Worm (Caenorhabditis elegans) whole organism, L3 larva: ENCODE results near the gene F52G3.5.
A peak's percentile ranks its signal among the peaks of the same experiment; 100 is the strongest.

Experiments used
- ZK546.5 ChIP-seq: sonication (generic microtip); optimal IDR thresholded peaks from 2 replicates; lab custom pipeline; 2017; ENCODE audit warnings: missing biosample characterization, missing genetic modification characterization
- egl-5 ChIP-seq: fragments of 150-350 bp; optimal IDR thresholded peaks from 2 replicates; lab custom pipeline; 2017; ENCODE audit warnings: missing biosample characterization, missing genetic modification reagents, missing genetic modification characterization, inconsistent platforms
- elt-3 ChIP-seq, 3 experiments: fragments of 150-350 bp in 1 of 3; sonication (generic microtip) in 2 of 3; optimal IDR thresholded peaks; 2 replicates in 2 of 3; 4 replicates in 1 of 3; lab custom pipeline; 2014 to 2017; ENCODE audit warnings: missing biosample characterization in 3 of 3, missing genetic modification characterization in 3 of 3
- nfya-1 ChIP-seq: sonication (generic microtip); optimal IDR thresholded peaks from 2 replicates; lab custom pipeline; 2017; ENCODE audit warnings: missing genetic modification characterization, mild to moderate bottlenecking, missing compliant biosample characterization, antibody characterized with exemption, moderate library complexity; ENCODE audit not compliant: insufficient read depth
- nhr-25 ChIP-seq: sonication (generic microtip); optimal IDR thresholded peaks from 2 replicates; lab custom pipeline; 2017; ENCODE audit warnings: missing biosample characterization, missing genetic modification characterization
- pha-4 ChIP-seq: fragments of 150-350 bp; optimal IDR thresholded peaks from 2 replicates; lab custom pipeline; 2014; ENCODE audit warnings: missing biosample characterization, missing genetic modification reagents, missing genetic modification characterization
- pqm-1 ChIP-seq: fragments of 150-350 bp; optimal IDR thresholded peaks from 2 replicates; lab custom pipeline; 2017; ENCODE audit warnings: missing biosample characterization, missing genetic modification characterization, inconsistent platforms

DNA sequence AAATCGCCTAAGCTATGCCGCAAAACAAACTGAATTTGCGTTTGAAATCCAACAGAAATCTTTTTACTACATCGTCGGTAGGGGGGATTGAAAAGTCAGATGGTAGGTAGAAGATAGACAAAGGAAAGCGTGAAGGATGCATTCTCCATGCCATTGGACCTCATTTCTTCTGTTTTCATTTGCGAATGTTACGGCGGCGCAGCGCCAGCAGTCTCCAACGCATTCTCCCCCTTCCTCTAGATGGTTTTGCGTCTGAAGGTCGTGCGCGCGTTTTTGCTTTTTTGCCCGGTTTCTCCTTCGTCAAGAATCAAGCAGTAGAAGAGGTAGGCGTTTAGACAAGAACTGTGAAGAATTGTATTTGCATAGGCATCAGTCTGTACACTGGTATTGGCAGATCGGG lies 17.6 kb upstream of the F52G3.5 start:
- no peak for TF ChIP-seq pha-4 (tag; lab: Kevin White, UChicago)
- TF ChIP-seq pqm-1 (tag; lab: Kevin White, UChicago): no peak
- TF ChIP-seq ZK546.5 (tag; lab: Kevin White, UChicago): no peak
- TF ChIP-seq egl-5 (tag; lab: Kevin White, UChicago): no peak
- TF ChIP-seq elt-3 (tag; optimal IDR thresholded peaks at IDR 0.05; lab: Kevin White, UChicago): no peak
- TF ChIP-seq nhr-25 (tag; lab: Kevin White, UChicago): peak; percentile 57
- TF ChIP-seq nfya-1 (tag; lab: Kevin White, UChicago): no peak
